Fruit fly (Drosophila melanogaster) whole organism, embryonic: ENCODE data around the gene Nrx-IV.

Source experiments
- ATbp ChIP-seq: fragments of 200-800 bp; sonication (Bioruptor generic); optimal IDR thresholded peaks from 2 replicates; lab custom pipeline; 2017; ENCODE audit warnings: missing biosample characterization, mild to moderate bottlenecking, missing genetic modification characterization, missing genetic modification reagents
- Adf1 ChIP-seq: fragments of 200-800 bp; sonication (Bioruptor generic); IDR thresholded peaks from 2 replicates; pipeline ENCODE4 v1.3.6; 2022; ENCODE audit warnings: missing biosample characterization, missing genetic modification characterization
- CG10321 ChIP-seq: fragments of 200-800 bp; sonication (Bioruptor generic); IDR thresholded peaks from 2 replicates; pipeline ENCODE4 v1.3.6; 2022; ENCODE audit warnings: missing biosample characterization, missing genetic modification characterization
- CG10462 ChIP-seq: fragments of 200-800 bp; sonication (Bioruptor generic); optimal IDR thresholded peaks from 2 replicates; lab custom pipeline; 2016; ENCODE audit warnings: missing biosample characterization, missing genetic modification characterization
- CG10543 ChIP-seq: fragments of 200-800 bp; sonication (Bioruptor generic); optimal IDR thresholded peaks from 3 replicates; lab custom pipeline; 2017; ENCODE audit warnings: missing biosample characterization, mild to moderate bottlenecking, missing genetic modification characterization, moderate library complexity
- CG11560 ChIP-seq: fragments of 200-800 bp; sonication (Bioruptor generic); IDR thresholded peaks from 3 replicates; pipeline ENCODE4 v1.3.6; 2022; ENCODE audit warnings: missing biosample characterization, missing genetic modification characterization
- CG12299 ChIP-seq: fragments of 200-800 bp; sonication (Bioruptor generic); optimal IDR thresholded peaks from 2 replicates; lab custom pipeline; 2018; ENCODE audit warnings: missing biosample characterization, mild to moderate bottlenecking, missing genetic modification characterization
- CG13287 ChIP-seq: fragments of 200-800 bp; sonication (Bioruptor generic); IDR thresholded peaks from 2 replicates; pipeline ENCODE4 v1.3.6; 2022; ENCODE audit warnings: missing biosample characterization, missing genetic modification characterization; ENCODE audit not compliant: partially characterized antibody
- CG13775 ChIP-seq: fragments of 200-800 bp; sonication (Bioruptor generic); optimal IDR thresholded peaks from 3 replicates; lab custom pipeline; 2017; ENCODE audit warnings: missing biosample characterization, mild to moderate bottlenecking, missing genetic modification characterization
- CG14014 ChIP-seq: fragments of 200-800 bp; sonication (Bioruptor generic); IDR thresholded peaks from 2 replicates; pipeline ENCODE4 v1.3.6; 2022; ENCODE audit warnings: missing biosample characterization, missing genetic modification characterization
- CG15073 ChIP-seq: fragments of 200-800 bp; sonication (Bioruptor generic); optimal IDR thresholded peaks from 2 replicates; lab custom pipeline; 2016; ENCODE audit warnings: missing biosample characterization, missing genetic modification characterization
- CG17829 ChIP-seq: fragments of 200-800 bp; optimal IDR thresholded peaks from 2 replicates; lab custom pipeline; 2019; ENCODE audit warnings: missing biosample characterization, mild to moderate bottlenecking, missing genetic modification characterization, moderate library complexity
- CG18764 ChIP-seq: fragments of 200-800 bp; sonication (Bioruptor generic); optimal IDR thresholded peaks from 3 replicates; lab custom pipeline; 2016; ENCODE audit warnings: missing biosample characterization, missing genetic modification characterization
- CG4730 ChIP-seq: fragments of 200-800 bp; sonication (Bioruptor generic); IDR thresholded peaks from 2 replicates; pipeline ENCODE4 v1.3.6; 2022; ENCODE audit warnings: missing biosample characterization, missing genetic modification characterization
- CG5245 ChIP-seq: fragments of 200-800 bp; sonication (Bioruptor generic); optimal IDR thresholded peaks from 3 replicates; lab custom pipeline; 2016; ENCODE audit warnings: missing biosample characterization, missing genetic modification characterization
- CG5953 ChIP-seq: fragments of 200-800 bp; sonication (Bioruptor generic); IDR thresholded peaks from 2 replicates; pipeline ENCODE4 v1.3.6; 2022; ENCODE audit warnings: missing biosample characterization, missing genetic modification characterization
- CG7271 ChIP-seq: fragments of 200-800 bp; sonication (Bioruptor generic); optimal IDR thresholded peaks from 2 replicates; lab custom pipeline; 2018; ENCODE audit warnings: missing biosample characterization, mild to moderate bottlenecking, missing genetic modification characterization, moderate library complexity
- CG7372 ChIP-seq: fragments of 200-800 bp; sonication (Bioruptor generic); IDR thresholded peaks from 2 replicates; pipeline ENCODE4 v1.3.6; 2022; ENCODE audit warnings: missing biosample characterization, missing genetic modification characterization
- D ChIP-seq, 2 experiments: fragments of 200-800 bp in 1 of 2; fragments of >200 bp in 1 of 2; sonication (Bioruptor generic) in 1 of 2; optimal IDR thresholded peaks; 2 replicates in 1 of 2; 3 replicates in 1 of 2; lab custom pipeline; 2017; ENCODE audit warnings: mild to moderate bottlenecking in 1 of 2, missing biosample characterization in 1 of 2, missing genetic modification characterization in 1 of 2, missing genetic modification reagents in 1 of 2
- D19A ChIP-seq: fragments of 200-800 bp; optimal IDR thresholded peaks from 3 replicates; lab custom pipeline; 2019; ENCODE audit warnings: missing biosample characterization, mild to moderate bottlenecking, missing genetic modification characterization, moderate library complexity
- Dbx ChIP-seq: fragments of 200-800 bp; sonication (Bioruptor generic); IDR thresholded peaks from 3 replicates; pipeline ENCODE4 v1.3.6; 2022; ENCODE audit warnings: missing biosample characterization, missing genetic modification characterization
- E2f1 ChIP-seq: fragments of 200-800 bp; sonication (Bioruptor generic); IDR thresholded peaks from 2 replicates; pipeline ENCODE4 v1.3.6; 2022; ENCODE audit warnings: missing biosample characterization, missing genetic modification characterization
- Eip74EF ChIP-seq, 2 experiments: fragments of 200-800 bp in 1 of 2; fragments of >200 bp in 1 of 2; sonication (Bioruptor generic) in 1 of 2; optimal IDR thresholded peaks; 2 replicates each; lab custom pipeline; 2017 to 2019; ENCODE audit warnings: missing biosample characterization in 2 of 2, missing genetic modification characterization in 2 of 2, mild to moderate bottlenecking in 1 of 2, moderate library complexity in 1 of 2
- Fer1 ChIP-seq: fragments of 200-800 bp; sonication (Bioruptor generic); optimal IDR thresholded peaks from 2 replicates; lab custom pipeline; 2017; ENCODE audit warnings: missing biosample characterization, mild to moderate bottlenecking, missing genetic modification characterization
- HLH54F ChIP-seq: fragments of 200-800 bp; sonication (Bioruptor generic); optimal IDR thresholded peaks from 3 replicates; lab custom pipeline; 2016; ENCODE audit warnings: missing biosample characterization, missing genetic modification characterization
- Hey ChIP-seq: fragments of 200-800 bp; sonication (Bioruptor generic); optimal IDR thresholded peaks from 3 replicates; lab custom pipeline; 2018; ENCODE audit warnings: missing biosample characterization, mild to moderate bottlenecking, missing genetic modification characterization
- Med ChIP-seq: fragments of 200-800 bp; sonication (Bioruptor generic); peaks from one replicate; lab custom pipeline; 2016; ENCODE audit warnings: missing biosample characterization, missing genetic modification characterization, mild to moderate bottlenecking, inconsistent platforms, moderate library complexity
- Mes4 ChIP-seq: fragments of 200-800 bp; sonication (Bioruptor generic); optimal IDR thresholded peaks from 2 replicates; lab custom pipeline; 2016; ENCODE audit warnings: missing biosample characterization, missing genetic modification characterization
- Myb ChIP-seq: fragments of 200-800 bp; sonication (Bioruptor generic); optimal IDR thresholded peaks from 2 replicates; lab custom pipeline; 2016; ENCODE audit warnings: missing biosample characterization, missing genetic modification characterization
- Rx ChIP-seq: fragments of 200-800 bp; sonication (Bioruptor generic); IDR thresholded peaks from 2 replicates; pipeline ENCODE4 v1.3.6; 2022; ENCODE audit warnings: missing biosample characterization, missing genetic modification characterization
- Tbp ChIP-seq: fragments of >200 bp; optimal IDR thresholded peaks from 2 replicates; lab custom pipeline; 2018; ENCODE audit warnings: missing biosample characterization, missing genetic modification characterization
- al ChIP-seq: fragments of 200-800 bp; sonication (Bioruptor generic); IDR thresholded peaks from 2 replicates; pipeline ENCODE4 v1.3.6; 2022; ENCODE audit warnings: missing biosample characterization, missing genetic modification characterization
- btn ChIP-seq: fragments of 200-800 bp; sonication (Bioruptor generic); optimal IDR thresholded peaks from 2 replicates; lab custom pipeline; 2016; ENCODE audit warnings: missing biosample characterization, missing genetic modification characterization
- crp ChIP-seq, 2 experiments: fragments of 200-800 bp; sonication (Bioruptor generic); optimal IDR thresholded peaks; 2 replicates in 1 of 2; 3 replicates in 1 of 2; lab custom pipeline; 2017; ENCODE audit warnings: missing biosample characterization in 2 of 2, missing genetic modification characterization in 2 of 2, mild to moderate bottlenecking in 1 of 2, moderate library complexity in 1 of 2
- cwo ChIP-seq: fragments of 200-800 bp; sonication (Bioruptor generic); optimal IDR thresholded peaks from 3 replicates; lab custom pipeline; 2017; ENCODE audit warnings: missing biosample characterization, missing genetic modification characterization, mild to moderate bottlenecking, moderate library complexity, missing genetic modification reagents
- dimm ChIP-seq: fragments of 200-800 bp; sonication (Bioruptor generic); IDR thresholded peaks from 2 replicates; pipeline ENCODE4 v1.3.6; 2022; ENCODE audit warnings: missing biosample characterization, missing genetic modification characterization
- ems ChIP-seq: fragments of 200-800 bp; sonication (Bioruptor generic); optimal IDR thresholded peaks from 3 replicates; lab custom pipeline; 2016; ENCODE audit warnings: missing biosample characterization, missing genetic modification characterization
- her ChIP-seq: fragments of 200-800 bp; sonication (Bioruptor generic); optimal IDR thresholded peaks from 2 replicates; lab custom pipeline; 2016; ENCODE audit warnings: missing biosample characterization, missing genetic modification characterization
- knrl ChIP-seq: fragments of 200-800 bp; sonication (Bioruptor generic); IDR thresholded peaks from 3 replicates; pipeline ENCODE4 v1.3.6; 2022; ENCODE audit warnings: missing biosample characterization, missing genetic modification characterization; ENCODE audit not compliant: partially characterized antibody
- mld ChIP-seq: fragments of 200-800 bp; sonication (Bioruptor generic); IDR thresholded peaks from 3 replicates; pipeline ENCODE4 v1.3.6; 2022; ENCODE audit warnings: missing biosample characterization, missing genetic modification characterization; ENCODE audit not compliant: partially characterized antibody
- oc ChIP-seq: fragments of 200-800 bp; sonication (Bioruptor generic); optimal IDR thresholded peaks from 2 replicates; lab custom pipeline; 2018; ENCODE audit warnings: missing biosample characterization, mild to moderate bottlenecking, missing genetic modification characterization, moderate library complexity
- odd ChIP-seq: fragments of 200-800 bp; sonication (Bioruptor generic); optimal IDR thresholded peaks from 2 replicates; lab custom pipeline; 2017; ENCODE audit warnings: missing biosample characterization, mild to moderate bottlenecking, missing genetic modification characterization
- pan ChIP-seq, 4 experiments: fragments of >200 bp in 3 of 4; fragments of 200-800 bp in 1 of 4; sonication (Bioruptor generic) in 1 of 4; optimal IDR thresholded peaks in 3 of 4; IDR thresholded peaks in 1 of 4; 2 replicates each; pipeline versions ENCODE4 v1.3.6 to Lab custom; 2017 to 2022; ENCODE audit warnings: missing biosample characterization in 2 of 4, missing genetic modification characterization in 2 of 4, mixed read lengths in 1 of 4
- prd ChIP-seq, 3 experiments: fragments of >200 bp in 2 of 3; fragments of 200-800 bp in 1 of 3; sonication (Bioruptor generic) in 1 of 3; optimal IDR thresholded peaks in 2 of 3; IDR thresholded peaks in 1 of 3; 2 replicates in 2 of 3; 3 replicates in 1 of 3; pipeline versions ENCODE4 v1.3.6 to Lab custom; 2017 to 2022; ENCODE audit warnings: missing biosample characterization in 1 of 3, missing genetic modification characterization in 1 of 3
- scrt ChIP-seq: fragments of 200-800 bp; sonication (Bioruptor generic); optimal IDR thresholded peaks from 2 replicates; lab custom pipeline; 2018; ENCODE audit warnings: missing biosample characterization, mild to moderate bottlenecking, missing genetic modification characterization, moderate library complexity
- seq ChIP-seq: fragments of 200-800 bp; sonication (Bioruptor generic); IDR thresholded peaks from 2 replicates; pipeline ENCODE4 v1.3.6; 2022; ENCODE audit warnings: missing biosample characterization, missing genetic modification characterization
- slbo ChIP-seq: fragments of 200-800 bp; sonication (Bioruptor generic); IDR thresholded peaks from 2 replicates; pipeline ENCODE4 v1.3.6; 2022; ENCODE audit warnings: missing biosample characterization, missing genetic modification characterization
- so ChIP-seq: fragments of 200-800 bp; sonication (Bioruptor generic); IDR thresholded peaks from 3 replicates; pipeline ENCODE4 v1.3.6; 2022; ENCODE audit warnings: missing biosample characterization, missing genetic modification characterization
- trh ChIP-seq: fragments of 200-800 bp; sonication (Bioruptor generic); optimal IDR thresholded peaks from 2 replicates; lab custom pipeline; 2016; ENCODE audit warnings: missing biosample characterization, missing genetic modification characterization
- zf30C ChIP-seq: fragments of 200-800 bp; sonication (Bioruptor generic); optimal IDR thresholded peaks from 3 replicates; lab custom pipeline; 2018; ENCODE audit warnings: missing biosample characterization, mild to moderate bottlenecking, missing genetic modification characterization

Gene Nrx-IV

dm6 chr3L:12205848-12206247 lies 59.5 kb downstream of the Nrx-IV start, which contains the start of gene Tsen54 (continued):
- no peak for TF ChIP-seq HLH54F (GFP tag; lab: Kevin White, UChicago)
- TF ChIP-seq oc (tag; lab: Kevin White, UChicago) = no peak
- TF ChIP-seq mld = no peak
- no peak for TF ChIP-seq CG18764
- no peak for TF ChIP-seq seq (GFP tag; lab: Robert Waterston, UW)
- no peak for TF ChIP-seq Med (GFP tag; lab: Kevin White, UChicago)
- no peak for TF ChIP-seq ATbp (GFP tag; lab: Kevin White, UChicago)
- no peak for TF ChIP-seq cwo (GFP tag; lab: Kevin White, UChicago)
- TF ChIP-seq CG5953 = no peak
- no peak for TF ChIP-seq CG14014 (GFP tag; lab: Robert Waterston, UW)
- TF ChIP-seq CG11560 = no peak
- TF ChIP-seq Rx (GFP tag; lab: Robert Waterston, UW) = no peak
- no peak for TF ChIP-seq CG7372
- no peak for TF ChIP-seq so (GFP tag; lab: Robert Waterston, UW)
- TF ChIP-seq knrl (GFP tag; lab: Robert Waterston, UW) = peak; percentile 58; the same call in 2 of the 3 replicates
- no peak for TF ChIP-seq Fer1 (GFP tag; lab: Kevin White, UChicago)
- TF ChIP-seq CG13775 = no peak
- TF ChIP-seq odd (GFP tag; lab: Kevin White, UChicago) = no peak
- no peak for TF ChIP-seq pan (optimal IDR thresholded peaks at IDR 0.05; lab: Kevin White, UChicago)
- no peak for TF ChIP-seq pan (GFP tag; optimal IDR thresholded peaks at IDR 0.05 in 1 of 2, IDR thresholded peaks at IDR 0.05 in 1 of 2)
- TF ChIP-seq E2f1 (GFP tag; lab: Robert Waterston, UW) = no peak
- no peak for TF ChIP-seq CG7271 (tag; lab: Kevin White, UChicago)
- TF ChIP-seq zf30C = no peak
- no peak for TF ChIP-seq trh
- no peak for TF ChIP-seq CG10321 (GFP tag; lab: Robert Waterston, UW)
- TF ChIP-seq D19A (tag; lab: Kevin White, UChicago) = no peak
- TF ChIP-seq CG10462 (GFP tag; lab: Kevin White, UChicago) = no peak
- TF ChIP-seq Hey (tag; lab: Kevin White, UChicago) = no peak
- TF ChIP-seq CG17829 (tag; lab: Kevin White, UChicago) = no peak
- no peak for TF ChIP-seq Dbx (GFP tag; lab: Robert Waterston, UW)
- TF ChIP-seq D (optimal IDR thresholded peaks at IDR 0.05; lab: Kevin White, UChicago) = no peak
- no peak for TF ChIP-seq D (GFP tag; optimal IDR thresholded peaks at IDR 0.05; lab: Kevin White, UChicago)
- TF ChIP-seq ems (GFP tag; lab: Kevin White, UChicago) = no peak
- no peak for TF ChIP-seq Eip74EF (GFP tag; optimal IDR thresholded peaks at IDR 0.05; lab: Kevin White, UChicago)
- TF ChIP-seq CG5245 (GFP tag; lab: Kevin White, UChicago) = no peak
- TF ChIP-seq CG13287 = peak; percentile 84
- no peak for TF ChIP-seq Mes4 (GFP tag; lab: Kevin White, UChicago)
- TF ChIP-seq CG4730 (GFP tag; lab: Robert Waterston, UW) = no peak
- TF ChIP-seq dimm (GFP tag; lab: Robert Waterston, UW) = no peak
- TF ChIP-seq btn (GFP tag; lab: Kevin White, UChicago) = no peak
- peak; percentile 13 for TF ChIP-seq Myb (GFP tag; lab: Kevin White, UChicago)
- TF ChIP-seq scrt (GFP tag; lab: Kevin White, UChicago) = peak; percentile 27
- TF ChIP-seq CG10543 (GFP tag; lab: Kevin White, UChicago) = no peak
- no peak for TF ChIP-seq CG12299 (tag; lab: Kevin White, UChicago)
- no peak for TF ChIP-seq Tbp (GFP tag; lab: Kevin White, UChicago)
- no peak for TF ChIP-seq Adf1 (GFP tag; lab: Robert Waterston, UW)
- TF ChIP-seq crp (GFP tag; optimal IDR thresholded peaks at IDR 0.05; lab: Kevin White, UChicago) = no peak
- TF ChIP-seq al (GFP tag; lab: Robert Waterston, UW) = no peak
- TF ChIP-seq slbo (GFP tag; lab: Robert Waterston, UW) = no peak
- TF ChIP-seq prd (optimal IDR thresholded peaks at IDR 0.05; lab: Kevin White, UChicago) = no peak
- TF ChIP-seq prd (GFP tag; IDR thresholded peaks at IDR 0.05; lab: Robert Waterston, UW) = no peak
- no peak for TF ChIP-seq CG15073
- TF ChIP-seq her = no peak
